Worm (Caenorhabditis elegans) whole organism, early embryonic: ENCODE results near the gene glb-1.

Experiments
- F13C5.2 ChIP-seq: sonication (generic microtip); optimal IDR thresholded peaks from 2 replicates; lab custom pipeline; 2017; ENCODE audit warnings: mild to moderate bottlenecking, missing genetic modification characterization, inconsistent platforms, missing compliant biosample characterization
- ama-1 ChIP-seq: fragments of 150-350 bp; optimal IDR thresholded peaks from 2 replicates; lab custom pipeline; 2014
- ets-7 ChIP-seq: sonication (generic microtip); optimal IDR thresholded peaks from 2 replicates; lab custom pipeline; 2016; ENCODE audit warnings: missing genotype, missing genetic modification characterization, missing compliant biosample characterization
- scrt-1 ChIP-seq: fragments of 200-800 bp; sonication (Bioruptor generic); IDR thresholded peaks from 2 replicates; pipeline ENCODE4 v1.3.6; 2022; ENCODE audit warnings: missing genetic modification characterization, missing compliant biosample characterization
- tbx-11 ChIP-seq: fragments of 200-800 bp; sonication (Bioruptor generic); IDR thresholded peaks from 2 replicates; pipeline ENCODE4 v1.3.6; 2022; ENCODE audit warnings: missing genetic modification characterization, missing compliant biosample characterization

DNA sequence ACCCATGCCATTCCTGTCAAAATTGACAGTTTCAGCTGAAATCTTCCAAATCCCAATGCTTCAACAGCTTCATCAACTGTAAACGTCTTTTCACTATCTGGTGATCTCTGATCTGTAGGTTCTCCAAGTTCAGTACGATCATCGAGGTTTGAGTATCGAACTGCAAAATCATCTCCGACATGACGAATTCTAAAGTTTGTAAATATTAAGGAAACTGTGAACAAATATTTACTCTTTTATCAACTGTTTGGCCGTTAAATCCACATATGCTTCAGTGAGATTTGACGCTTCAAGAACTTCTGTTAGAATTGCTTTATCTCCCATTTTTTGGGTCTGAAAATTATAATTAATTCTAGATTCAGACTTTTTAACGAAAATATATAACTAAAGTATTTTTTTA is 37.9 kb downstream of the glb-1 start, which contains the start of gene svop-1:
- TF ChIP-seq scrt-1 (GFP tag; lab: Robert Waterston, UW), result no peak
- TF ChIP-seq ama-1, result no peak
- TF ChIP-seq ets-7 (tag; lab: Kevin White, UChicago), result no peak
- no peak for TF ChIP-seq F13C5.2 (tag; lab: Kevin White, UChicago)
- TF ChIP-seq tbx-11, result no peak
